Worm (Caenorhabditis elegans): ENCODE measurements around the gene C40A11.3.

DNA sequence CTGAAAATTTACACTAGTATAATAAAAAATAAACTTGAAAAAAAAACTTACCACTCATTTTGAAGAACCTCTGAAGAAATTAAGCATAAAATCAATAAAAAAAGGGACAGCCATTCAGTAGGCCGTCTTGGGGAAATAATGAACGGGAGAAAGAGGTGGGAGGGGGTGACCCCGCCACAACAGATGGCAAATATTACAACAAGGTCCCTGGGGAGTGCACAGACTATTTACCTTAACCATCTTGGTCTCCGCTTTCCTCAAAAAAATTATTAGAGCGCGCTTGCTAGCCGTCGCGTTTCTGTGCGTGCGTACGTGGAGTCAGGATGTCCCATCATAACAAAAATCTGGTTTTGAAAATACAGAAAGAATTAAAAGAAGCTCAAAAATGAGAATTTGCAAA, 48.9 kb upstream of the C40A11.3 start, which contains the start of gene T16A1.10:
- no peak for TF ChIP-seq lin-15B (tag; optimal IDR thresholded peaks at IDR 0.05)
- TF ChIP-seq dsc-1 (tag; optimal IDR thresholded peaks at IDR 0.05), result no peak
- TF ChIP-seq vab-15 (tag; optimal IDR thresholded peaks at IDR 0.05), result no peak
- TF ChIP-seq lsy-2 (tag; optimal IDR thresholded peaks at IDR 0.05), result no peak
- TF ChIP-seq nhr-11 (tag; optimal IDR thresholded peaks at IDR 0.05), result no peak
- TF ChIP-seq dpl-1 (GFP tag; optimal IDR thresholded peaks at IDR 0.05), result no peak
- no peak for TF ChIP-seq egl-13 (tag; optimal IDR thresholded peaks at IDR 0.05)
- no peak for TF ChIP-seq lin-35 (GFP tag; optimal IDR thresholded peaks at IDR 0.05)
- no peak for TF ChIP-seq lin-39 (tag; optimal IDR thresholded peaks at IDR 0.05)
- no peak for TF ChIP-seq isw-1 (GFP tag; IDR thresholded peaks at IDR 0.05)
- TF ChIP-seq pqm-1 (tag; optimal IDR thresholded peaks at IDR 0.05), result no peak
- TF ChIP-seq tbx-2 (tag; optimal IDR thresholded peaks at IDR 0.05), result no peak
- TF ChIP-seq ceh-90 (tag; optimal IDR thresholded peaks at IDR 0.05), result no peak
